Worm (Caenorhabditis elegans) whole organism, L4 larva: ENCODE data around the gene mlk-1.

Experiments used
- F26F4.8 ChIP-seq: fragments of 200-800 bp; sonication (Bioruptor generic); conservative IDR thresholded peaks from 2 replicates; pipeline ENCODE4 v1.3.6; 2022; ENCODE audit warnings: missing genetic modification characterization, missing compliant biosample characterization
- arid-1 ChIP-seq: fragments of 200-800 bp; sonication (Bioruptor generic); conservative IDR thresholded peaks from 2 replicates; pipeline ENCODE4 v1.3.6; 2022; ENCODE audit warnings: missing genetic modification reagents, missing genetic modification characterization, missing compliant biosample characterization
- daf-8 ChIP-seq: fragments of 200-800 bp; sonication (Bioruptor generic); IDR thresholded peaks from 2 replicates; pipeline ENCODE4 v1.3.6; 2022; ENCODE audit warnings: missing genetic modification characterization, missing compliant biosample characterization
- dve-1 ChIP-seq: sonication (generic microtip); optimal IDR thresholded peaks from 2 replicates; lab custom pipeline; 2017; ENCODE audit warnings: antibody characterized with exemption, mild to moderate bottlenecking, missing genetic modification characterization, missing compliant biosample characterization; ENCODE audit not compliant: insufficient read depth
- lsy-2 ChIP-seq, 2 experiments: fragments of 150-350 bp in 1 of 2; sonication (generic microtip) in 1 of 2; optimal IDR thresholded peaks; 2 replicates each; lab custom pipeline; 2014 to 2017; ENCODE audit warnings: missing biosample characterization in 2 of 2, missing genetic modification characterization in 2 of 2
- nhr-76 ChIP-seq: fragments of 150-350 bp; optimal IDR thresholded peaks from 2 replicates; lab custom pipeline; 2014; ENCODE audit warnings: missing biosample characterization, missing genetic modification characterization
- pha-4 ChIP-seq, 2 experiments: fragments of 150-350 bp in 1 of 2; fragments of 200-800 bp in 1 of 2; sonication (Bioruptor generic) in 1 of 2; IDR thresholded peaks in 1 of 2; optimal IDR thresholded peaks in 1 of 2; 2 replicates each; pipeline versions ENCODE4 v1.3.6 to Lab custom; 2014 to 2022; ENCODE audit warnings: missing genetic modification characterization in 2 of 2, missing genetic modification reagents in 2 of 2, missing biosample characterization in 1 of 2, missing compliant biosample characterization in 1 of 2
- set-16 ChIP-seq: fragments of 200-800 bp; sonication (Bioruptor generic); IDR thresholded peaks from 2 replicates; pipeline ENCODE4 v1.3.6; 2022; ENCODE audit warnings: missing genetic modification reagents, missing genetic modification characterization, missing compliant biosample characterization
- skn-1 ChIP-seq: fragments of 150-350 bp; optimal IDR thresholded peaks from 2 replicates; lab custom pipeline; 2014; ENCODE audit warnings: missing biosample characterization, missing genetic modification characterization
- ztf-11 ChIP-seq: fragments of 150-350 bp; optimal IDR thresholded peaks from 2 replicates; lab custom pipeline; 2014; ENCODE audit warnings: missing biosample characterization, missing genetic modification characterization

- TF ChIP-seq set-16 (GFP tag; lab: Robert Waterston, UW) (no peak), lsy-2 (tag; optimal IDR thresholded peaks at IDR 0.05; lab: Kevin White, UChicago) (no peak), skn-1 (tag; lab: Kevin White, UChicago) (no peak), nhr-76 (no peak), ztf-11 (tag; lab: Kevin White, UChicago) (no peak), F26F4.8 (no peak), dve-1 (tag; lab: Kevin White, UChicago) (no peak), pha-4 (GFP tag; IDR thresholded peaks at IDR 0.05; lab: Robert Waterston, UW) (no peak), pha-4 (tag; optimal IDR thresholded peaks at IDR 0.05; lab: Kevin White, UChicago) (no peak), arid-1 (GFP tag; lab: Robert Waterston, UW) (no peak), daf-8 (GFP tag; lab: Robert Waterston, UW) (no peak)
Observed at ce11 chrV:5033099-5033498, 31.5 kb downstream of the mlk-1 start, which contains the start of gene K11D12.13.
